Worm (Caenorhabditis elegans): ENCODE results near the gene rtfo-1.

rtfo-1 gene

ce11 chrV:9608256-9608655 lies 25.8 kb upstream of the rtfo-1 start, which contains the start of gene dop-2:
Gene dop-2, plus strand, starts transcription at chrV:9608556.
- no peak for TF ChIP-seq blmp-1 (tag; optimal IDR thresholded peaks at IDR 0.05)
- TF ChIP-seq hlh-1 (tag; optimal IDR thresholded peaks at IDR 0.05) = no peak
- no peak for TF ChIP-seq zip-8 (tag; optimal IDR thresholded peaks at IDR 0.05)
- no peak for TF ChIP-seq drap-1 (GFP tag; optimal IDR thresholded peaks at IDR 0.05)
- no peak for TF ChIP-seq sptf-1 (tag; optimal IDR thresholded peaks at IDR 0.05)
- no peak for TF ChIP-seq mls-2 (tag; optimal IDR thresholded peaks at IDR 0.05)
- TF ChIP-seq tbx-8 (GFP tag; optimal IDR thresholded peaks at IDR 0.05) = no peak
- no peak for TF ChIP-seq M03D4.4 (tag; optimal IDR thresholded peaks at IDR 0.05)
- no peak for TF ChIP-seq ztf-11 (tag; optimal IDR thresholded peaks at IDR 0.05)
- no peak for TF ChIP-seq unc-120 (tag; optimal IDR thresholded peaks at IDR 0.05; ENCODE audit: poor library complexity, severe bottlenecking)
- TF ChIP-seq ceh-39 (tag; optimal IDR thresholded peaks at IDR 0.05) = no peak
- TF ChIP-seq ceh-83 (GFP tag; optimal IDR thresholded peaks at IDR 0.05) = no peak
- TF ChIP-seq ham-2 (GFP tag; optimal IDR thresholded peaks at IDR 0.05) = no peak

ce11 chrV:9590317-9590716 lies 7.9 kb upstream of the rtfo-1 start, which contains the start of gene K09G1.2:
Gene K09G1.2, plus strand, starts transcription at chrV:9590617.
- no peak for TF ChIP-seq ceh-83 (GFP tag; optimal IDR thresholded peaks at IDR 0.05)
- TF ChIP-seq sptf-1 (tag; optimal IDR thresholded peaks at IDR 0.05) = no peak
- no peak for TF ChIP-seq tbx-8 (GFP tag; optimal IDR thresholded peaks at IDR 0.05)
- TF ChIP-seq flh-1 (GFP tag; optimal IDR thresholded peaks at IDR 0.05) = no peak
- no peak for TF ChIP-seq cnd-1 (tag; optimal IDR thresholded peaks at IDR 0.05)
- TF ChIP-seq hlh-1 (tag; optimal IDR thresholded peaks at IDR 0.05) = no peak
- no peak for TF ChIP-seq nhr-237 (tag; optimal IDR thresholded peaks at IDR 0.05)
- TF ChIP-seq bed-3 (GFP tag; optimal IDR thresholded peaks at IDR 0.05) = no peak
- TF ChIP-seq mab-5 (tag; optimal IDR thresholded peaks at IDR 0.05) = no peak
- no peak for TF ChIP-seq elt-1 (tag; optimal IDR thresholded peaks at IDR 0.05; ENCODE audit: borderline replicate concordance, insufficient read depth)
- no peak for TF ChIP-seq lin-32 (GFP tag; optimal IDR thresholded peaks at IDR 0.05)
- no peak for TF ChIP-seq unc-62 (GFP tag; optimal IDR thresholded peaks at IDR 0.05)

- TF ChIP-seq drap-1 (GFP tag; optimal IDR thresholded peaks at IDR 0.05) (no peak), M03D4.4 (tag; optimal IDR thresholded peaks at IDR 0.05) (no peak), elt-1 (tag; optimal IDR thresholded peaks at IDR 0.05; ENCODE audit: borderline replicate concordance, insufficient read depth) (peak; percentile 36), sem-2 (GFP tag; optimal IDR thresholded peaks at IDR 0.05) (no peak)
Observed at ce11 chrV:9588574-9588973, 6.1 kb upstream of the rtfo-1 start.

ce11 chrV:9587619-9588018 lies 5.2 kb upstream of the rtfo-1 start:
- no peak for TF ChIP-seq nhr-76 (tag; optimal IDR thresholded peaks at IDR 0.05)
- TF ChIP-seq snpc-4 (tag; optimal IDR thresholded peaks at IDR 0.05) = no peak
- peak; percentile 63 for TF ChIP-seq elt-1 (tag; optimal IDR thresholded peaks at IDR 0.05; ENCODE audit: borderline replicate concordance, insufficient read depth)

ce11 chrV:9584263-9584662 lies 1.8 kb upstream of the rtfo-1 start:
- TF ChIP-seq ztf-11 (tag; optimal IDR thresholded peaks at IDR 0.05) (no peak), sptf-1 (tag; optimal IDR thresholded peaks at IDR 0.05) (no peak), unc-120 (tag; optimal IDR thresholded peaks at IDR 0.05; ENCODE audit: poor library complexity, severe bottlenecking) (no peak), hlh-1 (tag; optimal IDR thresholded peaks at IDR 0.05) (no peak), cnd-1 (tag; optimal IDR thresholded peaks at IDR 0.05) (no peak), elt-3 (tag; optimal IDR thresholded peaks at IDR 0.05) (no peak), bed-3 (GFP tag; optimal IDR thresholded peaks at IDR 0.05) (no peak), nhr-28 (tag; optimal IDR thresholded peaks at IDR 0.05) (no peak), sem-2 (GFP tag; optimal IDR thresholded peaks at IDR 0.05) (no peak), elt-1 (tag; optimal IDR thresholded peaks at IDR 0.05; ENCODE audit: borderline replicate concordance, insufficient read depth) (no peak), mab-5 (tag; optimal IDR thresholded peaks at IDR 0.05) (no peak), nhr-12 (tag; optimal IDR thresholded peaks at IDR 0.05) (no peak), snpc-4 (tag; optimal IDR thresholded peaks at IDR 0.05) (no peak), unc-62 (GFP tag; optimal IDR thresholded peaks at IDR 0.05) (no peak), ces-1 (GFP tag; optimal IDR thresholded peaks at IDR 0.05) (no peak), tbx-8 (GFP tag; optimal IDR thresholded peaks at IDR 0.05) (no peak), flh-1 (GFP tag; optimal IDR thresholded peaks at IDR 0.05) (no peak), M03D4.4 (tag; optimal IDR thresholded peaks at IDR 0.05) (no peak), lsy-2 (tag; optimal IDR thresholded peaks at IDR 0.05) (no peak), nhr-237 (tag; optimal IDR thresholded peaks at IDR 0.05) (no peak)

ce11 chrV:9583323-9583644 lies 840 bp upstream of the rtfo-1 start, which contains the start of gene K09G1.1:
Gene K09G1.1, plus strand, starts transcription at chrV:9583545.
- TF ChIP-seq ceh-39 (tag; optimal IDR thresholded peaks at IDR 0.05) (no peak), zip-8 (tag; optimal IDR thresholded peaks at IDR 0.05) (no peak), unc-120 (tag; optimal IDR thresholded peaks at IDR 0.05; ENCODE audit: poor library complexity, severe bottlenecking) (no peak), nhr-2 (tag; optimal IDR thresholded peaks at IDR 0.05) (no peak), ces-1 (GFP tag; optimal IDR thresholded peaks at IDR 0.05) (no peak), lin-32 (GFP tag; optimal IDR thresholded peaks at IDR 0.05) (no peak), ham-2 (GFP tag; optimal IDR thresholded peaks at IDR 0.05) (no peak), elt-3 (tag; optimal IDR thresholded peaks at IDR 0.05) (no peak), ztf-11 (tag; optimal IDR thresholded peaks at IDR 0.05) (no peak), lin-13 (tag; optimal IDR thresholded peaks at IDR 0.05) (no peak), unc-39 (tag; optimal IDR thresholded peaks at IDR 0.05) (no peak), sem-2 (GFP tag; optimal IDR thresholded peaks at IDR 0.05) (no peak)

Data from whole organism, mixed stage, embryonic.